Worm (Caenorhabditis elegans): ENCODE measurements around the gene lit-1.

DNA sequence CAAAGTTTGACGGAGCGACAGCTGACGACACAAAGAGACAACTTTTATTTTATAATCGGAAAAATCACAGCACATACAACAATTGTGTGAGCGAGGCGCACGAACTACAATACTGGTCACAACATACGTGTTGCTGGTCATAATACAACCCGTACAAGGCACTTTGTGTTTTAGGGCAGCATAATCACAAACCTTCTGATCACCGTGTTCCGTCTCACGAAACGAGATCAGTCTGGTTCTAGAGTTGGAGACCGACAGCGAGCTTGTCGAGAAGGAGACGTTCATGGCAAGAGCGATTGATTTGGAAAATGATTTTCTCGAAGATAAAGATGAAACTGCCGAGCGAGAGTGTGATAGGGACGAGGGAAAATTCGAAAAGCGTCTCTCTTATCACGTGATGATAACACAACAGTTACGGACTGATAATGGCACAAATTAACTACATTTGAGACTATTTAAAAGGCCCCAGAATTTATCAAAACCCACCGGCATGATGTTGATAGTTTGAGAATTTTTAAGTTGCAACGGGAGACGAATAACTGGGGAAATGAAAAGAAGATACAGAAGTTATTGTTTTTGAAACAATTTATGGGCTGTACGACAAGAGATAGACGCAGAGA is 65.0 kb downstream of the lit-1 start:
- TF ChIP-seq unc-62 (GFP tag; optimal IDR thresholded peaks at IDR 0.05): no peak
- no peak for TF ChIP-seq ceh-83 (GFP tag; optimal IDR thresholded peaks at IDR 0.05)
- TF ChIP-seq elt-3 (tag; optimal IDR thresholded peaks at IDR 0.05): no peak
- TF ChIP-seq M03D4.4 (tag; optimal IDR thresholded peaks at IDR 0.05): no peak
- TF ChIP-seq snpc-4 (tag; optimal IDR thresholded peaks at IDR 0.05): no peak
- TF ChIP-seq ces-1 (GFP tag; optimal IDR thresholded peaks at IDR 0.05): no peak

Measured in whole organism, mixed stage, embryonic.